Worm (Caenorhabditis elegans): Measurements from ENCODE around the gene K07G6.1.

- TF ChIP-seq Y95B8A.8 (GFP tag; IDR thresholded peaks at IDR 0.05) = no peak
- TF ChIP-seq Y67H2A.10 (GFP tag; conservative IDR thresholded peaks at IDR 0.05) = no peak
- TF ChIP-seq unc-62 (GFP tag; optimal IDR thresholded peaks at IDR 0.05) = no peak
- no peak for TF ChIP-seq ama-1 (optimal IDR thresholded peaks at IDR 0.05)
- TF ChIP-seq ama-1 (GFP tag; optimal IDR thresholded peaks at IDR 0.05) = no peak
- TF ChIP-seq lin-35 (GFP tag; optimal IDR thresholded peaks at IDR 0.05) = no peak
- TF ChIP-seq dpl-1 (GFP tag; optimal IDR thresholded peaks at IDR 0.05) = no peak
Observed at ce11 chrII:1738844-1739243, 2.5 kb upstream of the K07G6.1 start, which contains the start of the genes irld-9 and irld-33.
